Fruit fly (Drosophila melanogaster): ENCODE data around the gene PIG-H.

The PIG-H gene

DNA sequence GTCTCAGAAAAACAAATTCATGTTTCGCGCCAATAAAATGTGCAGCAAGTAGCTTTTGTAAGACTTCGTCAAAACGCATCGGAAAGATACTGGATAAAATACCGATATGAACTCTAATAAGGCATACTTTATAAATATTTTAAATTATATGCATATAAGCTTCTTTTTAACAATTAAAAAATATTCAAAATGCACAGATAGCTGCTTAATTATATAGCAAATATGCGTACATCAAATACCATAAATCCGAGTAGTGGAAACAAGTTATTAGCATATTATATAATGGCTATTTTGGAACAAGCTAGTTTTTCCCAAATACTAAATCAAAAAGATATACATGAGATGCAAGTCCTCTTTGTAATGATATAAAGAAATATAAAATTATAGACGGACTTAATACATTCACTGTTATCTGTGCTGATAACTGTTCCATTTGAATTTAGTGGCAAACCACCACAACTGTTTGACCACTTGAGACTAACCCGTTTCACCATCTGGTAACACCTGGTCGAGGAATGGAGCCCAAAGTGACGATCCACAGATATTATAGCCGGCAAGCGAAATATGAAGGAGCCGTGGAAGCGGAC lies at the start of gene PIG-H:
Gene PIG-H, plus strand, starts transcription at position 303 of the 587 bp plus-strand sequence.
- no peak for TF ChIP-seq noc (tag; optimal IDR thresholded peaks at IDR 0.05)

- no peak for TF ChIP-seq noc (tag; optimal IDR thresholded peaks at IDR 0.05)
These were observed 49.5 kb upstream of the PIG-H start for dm6 chr3R:7950147-7950546.

DNA sequence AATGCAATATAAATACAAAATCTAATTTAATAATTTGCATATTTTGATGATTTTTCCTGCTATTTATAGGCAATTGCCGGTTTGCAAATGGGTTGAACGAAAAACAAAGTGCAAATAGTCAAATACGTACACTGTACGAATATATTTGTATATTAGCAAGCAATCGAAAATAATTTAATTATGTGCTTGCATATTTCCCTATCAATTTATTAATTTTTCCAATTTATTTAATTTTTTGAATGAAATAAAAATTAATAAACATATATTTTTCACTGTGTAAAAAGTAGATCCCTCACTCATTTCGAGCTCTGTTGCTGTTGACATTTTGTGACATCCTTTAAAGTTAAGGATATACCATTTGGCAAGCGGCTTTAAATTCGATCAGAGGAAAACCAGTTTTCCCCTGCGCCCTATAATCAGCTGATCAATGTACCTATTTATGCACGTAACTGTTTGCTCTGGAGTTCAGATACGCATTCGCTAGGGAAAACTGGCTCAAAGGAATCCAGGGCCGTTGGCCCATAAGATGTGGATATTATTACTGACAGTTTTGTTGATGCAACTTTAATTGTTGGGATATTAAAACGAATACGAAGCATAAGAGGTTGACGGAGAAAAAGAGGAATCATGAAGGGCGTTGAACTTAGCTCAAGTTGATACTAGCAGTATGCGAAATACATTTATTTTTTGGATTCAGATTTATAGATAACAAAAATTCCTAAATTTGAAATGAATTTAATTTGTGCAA lies 46.4 kb upstream of the PIG-H start:
- no peak for TF ChIP-seq noc (tag; optimal IDR thresholded peaks at IDR 0.05)

- no peak for TF ChIP-seq noc (tag; optimal IDR thresholded peaks at IDR 0.05)
These were observed 45.2 kb upstream of the PIG-H start for dm6 chr3R:7954477-7954876.

dm6 chr3R:7957008-7957407 lies 42.6 kb upstream of the PIG-H start:
- no peak for TF ChIP-seq noc (tag; optimal IDR thresholded peaks at IDR 0.05)

- TF ChIP-seq noc (tag; optimal IDR thresholded peaks at IDR 0.05) = no peak
These were observed 38.3 kb upstream of the PIG-H start for dm6 chr3R:7961348-7961747.

dm6 chr3R:7962778-7963494 lies 36.7 kb upstream of the PIG-H start:
- no peak for TF ChIP-seq noc (tag; optimal IDR thresholded peaks at IDR 0.05)

- TF ChIP-seq noc (tag; optimal IDR thresholded peaks at IDR 0.05) = no peak
These were observed 36.0 kb upstream of the PIG-H start for dm6 chr3R:7963495-7964132.

DNA sequence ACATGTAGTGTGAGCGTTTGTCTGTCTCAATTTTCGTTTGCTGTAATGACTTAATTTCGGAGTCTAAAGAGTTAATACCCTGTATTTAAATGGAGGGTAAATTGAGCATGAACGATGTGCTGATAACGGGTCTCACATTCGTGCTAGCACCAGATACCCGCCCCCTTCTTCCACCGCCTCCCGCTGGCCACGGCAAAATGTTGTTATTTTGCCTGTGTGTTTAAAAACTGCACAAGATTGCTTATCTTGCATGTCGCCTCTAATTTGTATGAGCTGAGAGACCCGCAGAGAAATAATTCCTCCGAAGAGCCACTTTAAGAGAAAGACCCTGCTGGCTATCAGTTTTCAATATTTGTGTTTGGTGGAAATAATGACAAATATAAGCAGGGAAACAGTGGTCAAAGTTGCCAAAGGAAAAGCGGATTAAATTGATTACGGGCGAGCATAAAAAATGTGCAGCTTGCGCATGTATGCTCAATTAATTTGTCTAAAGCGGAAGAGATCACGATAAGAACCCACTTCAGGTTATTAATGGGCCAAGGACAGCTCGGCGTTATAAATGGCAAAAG lies 34.8 kb upstream of the PIG-H start:
- TF ChIP-seq noc (tag; optimal IDR thresholded peaks at IDR 0.05) = peak; percentile 19

dm6 chr3R:7966544-7967264 lies 32.9 kb upstream of the PIG-H start:
- TF ChIP-seq noc (tag; optimal IDR thresholded peaks at IDR 0.05) = no peak

DNA sequence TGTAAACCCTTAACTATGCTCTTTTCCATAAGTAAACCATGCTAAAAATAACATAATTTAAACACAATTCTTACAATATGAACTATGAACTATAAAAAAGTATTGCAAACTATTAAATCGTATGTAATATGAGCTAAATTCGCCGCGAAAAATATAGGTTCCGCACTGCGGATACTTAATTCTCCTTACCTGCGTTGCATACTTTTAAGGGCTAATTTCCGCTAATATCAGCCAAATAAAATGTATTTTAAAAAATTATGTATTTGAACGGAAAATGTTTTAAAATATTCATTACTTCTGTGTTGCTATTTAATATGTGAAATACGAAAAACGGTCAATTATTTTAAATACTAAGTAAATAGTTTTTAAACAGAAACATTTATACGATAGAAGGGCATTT lies 32.3 kb upstream of the PIG-H start, which contains the start of gene dsx:
Gene dsx, minus strand, starts transcription at position 62 of the 400 bp plus-strand sequence.
- no peak for TF ChIP-seq noc (tag; optimal IDR thresholded peaks at IDR 0.05)

dm6 chr3R:7967801-7968200 lies 31.8 kb upstream of the PIG-H start:
- TF ChIP-seq noc (tag; optimal IDR thresholded peaks at IDR 0.05) = no peak

DNA sequence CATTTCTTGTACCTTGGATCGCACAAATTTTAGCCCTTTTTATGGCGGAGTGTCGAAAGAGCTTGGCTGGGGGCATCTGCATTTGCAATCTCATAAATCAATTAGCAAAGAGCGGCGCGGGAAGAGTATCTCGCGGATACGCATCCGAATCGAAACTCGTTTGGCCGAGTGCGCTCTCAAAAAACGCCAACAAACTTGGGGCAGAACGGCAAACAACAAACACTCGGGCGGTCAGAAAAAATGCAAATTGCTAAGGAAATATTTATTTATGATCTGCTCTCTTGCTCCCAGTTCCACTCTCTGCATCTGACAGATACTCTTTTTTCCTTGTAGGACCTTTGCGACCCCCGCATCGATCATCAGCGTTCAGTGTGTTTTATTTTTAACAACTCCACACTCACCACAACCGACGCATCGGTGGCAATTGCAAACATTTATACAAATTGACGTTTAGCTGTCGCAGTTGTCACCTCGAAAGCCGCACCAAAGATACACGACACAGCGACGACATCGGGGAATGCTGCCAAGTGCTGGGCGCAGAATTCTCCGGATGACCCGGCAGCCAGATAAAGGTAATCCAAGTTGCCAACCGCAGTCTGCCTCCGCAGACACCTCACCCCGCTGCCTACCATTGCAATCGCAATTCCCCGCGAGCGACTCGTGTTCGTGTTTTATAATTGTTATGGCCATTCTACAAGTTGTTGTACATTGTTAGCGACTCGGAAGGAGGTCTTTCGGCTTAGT lies 30.5 kb upstream of the PIG-H start:
- no peak for TF ChIP-seq noc (tag; optimal IDR thresholded peaks at IDR 0.05)

DNA sequence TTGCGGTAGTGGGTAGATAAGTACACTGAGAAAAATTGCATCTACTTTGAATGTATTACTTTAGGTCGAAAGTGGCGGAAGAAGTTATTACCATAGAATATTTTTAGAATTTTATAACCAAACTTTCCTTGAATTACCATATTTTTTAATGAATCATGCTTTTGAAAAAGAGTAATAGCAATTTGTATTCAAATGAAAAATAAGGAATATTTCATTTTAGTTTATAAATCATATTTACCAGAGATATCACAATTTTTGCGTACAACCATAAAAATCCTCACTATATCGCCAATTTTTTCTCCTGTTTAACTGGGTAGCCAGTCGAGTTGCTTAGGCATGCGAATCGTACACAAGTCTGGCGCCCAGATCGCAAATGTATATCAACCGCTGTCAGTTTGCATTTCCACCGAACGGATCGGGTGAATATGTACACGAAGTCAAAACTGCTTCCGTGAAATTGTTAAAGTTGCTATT lies 29.9 kb upstream of the PIG-H start:
- no peak for TF ChIP-seq noc (tag; optimal IDR thresholded peaks at IDR 0.05)

DNA sequence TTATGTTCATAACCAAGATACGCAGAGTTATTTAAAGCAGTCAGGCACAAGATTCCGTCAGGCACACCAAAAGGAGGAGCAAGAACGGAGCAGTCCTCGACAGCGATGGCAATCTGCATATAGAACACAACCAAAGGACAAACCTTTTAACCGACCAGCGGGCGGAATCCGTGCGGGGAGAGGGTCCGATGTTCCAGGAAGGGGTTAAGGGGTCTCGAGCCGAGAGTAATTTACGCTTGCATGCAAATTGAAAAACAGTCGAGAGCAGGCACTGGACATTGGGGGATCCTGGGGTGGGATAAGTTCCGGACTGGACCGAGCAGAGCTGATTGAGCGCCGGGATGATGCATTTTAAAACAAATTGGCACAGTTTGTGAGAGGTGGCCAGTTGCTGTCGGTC lies 29.0 kb upstream of the PIG-H start:
- TF ChIP-seq noc (tag; optimal IDR thresholded peaks at IDR 0.05) = no peak
